Worm (Caenorhabditis elegans): ENCODE data around the gene srt-17.

ce11 chrV:624922-625321, at the start of gene srt-17:
- TF ChIP-seq athp-1 (tag; optimal IDR thresholded peaks at IDR 0.05): no peak
- TF ChIP-seq ztf-6 (GFP tag; IDR thresholded peaks at IDR 0.05): no peak
- TF ChIP-seq pbrm-1 (GFP tag; IDR thresholded peaks at IDR 0.05): no peak
- TF ChIP-seq lin-35 (GFP tag; optimal IDR thresholded peaks at IDR 0.05): no peak
- TF ChIP-seq snpc-4 (GFP tag; optimal IDR thresholded peaks at IDR 0.05): no peak
- no peak for TF ChIP-seq snpc-4 (tag; optimal IDR thresholded peaks at IDR 0.05)
